Worm (Caenorhabditis elegans) whole organism, L2 larva: ENCODE data around the gene nspc-5.

ENCODE experiments used
- ceh-16 ChIP-seq: fragments of 150-350 bp; optimal IDR thresholded peaks from 2 replicates; lab custom pipeline; 2014; ENCODE audit warnings: missing biosample characterization, missing genetic modification characterization
- elt-3 ChIP-seq: sonication (generic microtip); optimal IDR thresholded peaks from 2 replicates; lab custom pipeline; 2017; ENCODE audit warnings: missing biosample characterization, missing genetic modification characterization
- lin-11 ChIP-seq: fragments of 150-350 bp; sonication (generic microtip); optimal IDR thresholded peaks from 2 replicates; lab custom pipeline; 2014; ENCODE audit warnings: missing biosample characterization, missing genetic modification characterization, inconsistent platforms, mixed read lengths
- peb-1 ChIP-seq: fragments of 150-350 bp; optimal IDR thresholded peaks from 2 replicates; lab custom pipeline; 2014; ENCODE audit warnings: missing biosample characterization, missing genetic modification characterization
- snpc-4 ChIP-seq: fragments of 150-350 bp; optimal IDR thresholded peaks from 2 replicates; lab custom pipeline; 2014; ENCODE audit warnings: missing biosample characterization, missing genetic modification characterization
- unc-62 ChIP-seq: fragments of 150-350 bp; optimal IDR thresholded peaks from 2 replicates; lab custom pipeline; 2014; ENCODE audit warnings: missing biosample characterization, missing genetic modification reagents, missing genetic modification characterization
- ztf-11 ChIP-seq: sonication (generic microtip); optimal IDR thresholded peaks from 2 replicates; lab custom pipeline; 2017; ENCODE audit warnings: missing biosample characterization, missing genetic modification characterization

DNA sequence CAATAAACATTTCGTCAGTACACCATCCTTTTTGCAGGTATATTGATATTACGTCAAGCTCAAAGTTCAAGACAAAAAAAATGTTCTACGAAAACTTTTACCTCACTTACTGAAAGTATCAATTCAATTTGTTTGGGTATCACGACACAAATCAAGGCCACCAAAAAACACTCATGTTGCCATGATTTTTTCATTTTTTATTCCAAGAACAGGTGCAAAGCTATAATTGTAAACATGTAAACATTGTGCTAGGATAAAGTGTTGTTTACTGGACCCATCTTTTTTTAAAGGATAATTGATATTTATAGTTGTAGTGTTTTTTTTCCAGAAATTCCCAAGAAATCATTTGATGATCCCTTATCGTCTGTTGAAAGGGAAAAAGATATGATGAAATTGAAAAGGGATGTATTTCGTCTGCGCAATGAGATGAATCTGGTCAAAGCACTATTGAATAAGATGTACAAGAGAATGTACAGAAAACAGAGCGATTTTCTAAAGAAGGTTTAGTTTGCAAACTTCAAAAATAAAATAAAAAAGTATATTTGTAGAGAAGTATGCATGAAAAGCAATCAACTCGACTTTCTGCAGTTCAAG lies 44.3 kb downstream of the nspc-5 start:
- TF ChIP-seq ceh-16 (tag; lab: Kevin White, UChicago) (no peak), snpc-4 (tag; lab: Kevin White, UChicago) (no peak), unc-62 (GFP tag; lab: Kevin White, UChicago) (no peak), ztf-11 (no peak), elt-3 (tag; lab: Kevin White, UChicago) (no peak), lin-11 (tag; lab: Kevin White, UChicago) (no peak), peb-1 (no peak)
